Worm (Caenorhabditis elegans): ENCODE data around the gene ubh-4.
A peak's percentile ranks its signal among the peaks of the same experiment; 100 is the strongest.

The ubh-4 gene

ce11 chrII:8035667-8036066 is 3.7 kb downstream of the ubh-4 start, which contains the start of gene sap-49:
sap-49 (minus strand) TSS chrII:8035767.
- no peak for TF ChIP-seq tbx-9 (tag; optimal IDR thresholded peaks at IDR 0.05; ENCODE audit: borderline replicate concordance)
- TF ChIP-seq Y67H2A.10 (GFP tag; conservative IDR thresholded peaks at IDR 0.05), result no peak
- no peak for TF ChIP-seq K11D2.4 (GFP tag; IDR thresholded peaks at IDR 0.05)
- TF ChIP-seq F23B12.7 (tag; optimal IDR thresholded peaks at IDR 0.05; ENCODE audit: insufficient read depth), result no peak
- TF ChIP-seq dpff-1 (tag; optimal IDR thresholded peaks at IDR 0.05), result no peak
- TF ChIP-seq F55B11.4 (tag; optimal IDR thresholded peaks at IDR 0.05; ENCODE audit: borderline replicate concordance, insufficient read depth), result no peak
- no peak for TF ChIP-seq nfya-1 (tag; optimal IDR thresholded peaks at IDR 0.05; ENCODE audit: borderline replicate concordance, insufficient read depth)
- TF ChIP-seq snpc-1.3 (tag; optimal IDR thresholded peaks at IDR 0.05; ENCODE audit: insufficient read depth), result no peak
- TF ChIP-seq madf-8 (GFP tag; conservative IDR thresholded peaks at IDR 0.05), result no peak
- no peak for TF ChIP-seq nhr-120 (GFP tag; IDR thresholded peaks at IDR 0.05)
- TF ChIP-seq lsy-27 (tag; optimal IDR thresholded peaks at IDR 0.05; ENCODE audit: borderline replicate concordance, insufficient read depth), result no peak
- no peak for TF ChIP-seq zfh-2 (GFP tag; conservative IDR thresholded peaks at IDR 0.05)
- no peak for TF ChIP-seq bed-2 (GFP tag; IDR thresholded peaks at IDR 0.05)
- TF ChIP-seq F33H1.4 (GFP tag; IDR thresholded peaks at IDR 0.05), result no peak
- no peak for TF ChIP-seq egl-18 (GFP tag; IDR thresholded peaks at IDR 0.05)
- TF ChIP-seq F22D6.2 (tag; optimal IDR thresholded peaks at IDR 0.05), result no peak
- no peak for TF ChIP-seq akir-1 (GFP tag; optimal IDR thresholded peaks at IDR 0.05)
- TF ChIP-seq efl-1 (GFP tag; optimal IDR thresholded peaks at IDR 0.05), result no peak
- no peak for TF ChIP-seq ztf-6 (GFP tag; IDR thresholded peaks at IDR 0.05)

ce11 chrII:8034617-8035016 is 4.8 kb downstream of the ubh-4 start:
- TF ChIP-seq zfh-2 (GFP tag; conservative IDR thresholded peaks at IDR 0.05) (peak; percentile 74), egrh-3 (GFP tag; IDR thresholded peaks at IDR 0.05) (peak; percentile 7; the same call in 1 of the 2 replicates), zim-3 (tag; optimal IDR thresholded peaks at IDR 0.05) (peak; percentile 7), F49E8.2 (tag; optimal IDR thresholded peaks at IDR 0.05; ENCODE audit: insufficient read depth) (no peak), lin-54 (GFP tag; optimal IDR thresholded peaks at IDR 0.05) (no peak)

- TF ChIP-seq lin-54 (GFP tag; optimal IDR thresholded peaks at IDR 0.05) (peak; percentile 18), B0336.3 (GFP tag; IDR thresholded peaks at IDR 0.05) (0 out of 2 replicates have a peak, but pooled peaks have one; percentile 48), nhr-80 (tag; optimal IDR thresholded peaks at IDR 0.05) (peak; percentile 82), madf-10 (tag; optimal IDR thresholded peaks at IDR 0.05) (no peak), hlh-26 (GFP tag; conservative IDR thresholded peaks at IDR 0.05) (no peak), attf-5 (GFP tag; optimal IDR thresholded peaks at IDR 0.05) (peak; percentile 49), lin-40 (tag; optimal IDR thresholded peaks at IDR 0.05) (peak; percentile 12), tbp1 (GFP tag; optimal IDR thresholded peaks at IDR 0.05) (peak; percentile 18), atf-7 (tag; optimal IDR thresholded peaks at IDR 0.05) (peak; percentile 30), cebp-1 (GFP tag; IDR thresholded peaks at IDR 0.05) (no peak), cebp-1 (tag; optimal IDR thresholded peaks at IDR 0.05) (peak; percentile 25)
These were observed 5.4 kb downstream of the ubh-4 start for ce11 chrII:8034008-8034407.

- no peak for TF ChIP-seq hsf-1 (GFP tag; IDR thresholded peaks at IDR 0.05)
- TF ChIP-seq nhr-80 (tag; optimal IDR thresholded peaks at IDR 0.05), result peak; percentile 94
- no peak for TF ChIP-seq ztf-26 (tag; optimal IDR thresholded peaks at IDR 0.05)
- peak; percentile 5 for TF ChIP-seq tbp1 (GFP tag; optimal IDR thresholded peaks at IDR 0.05)
- peak; percentile 26 for TF ChIP-seq atf-7 (tag; optimal IDR thresholded peaks at IDR 0.05)
These were observed 6.7 kb downstream of the ubh-4 start, which contains the start of gene nrf-6 for ce11 chrII:8032657-8033056. nrf-6 (minus strand) TSS chrII:8032708.
